Worm (Caenorhabditis elegans): ENCODE results near the gene him-5.

him-5 gene

DNA sequence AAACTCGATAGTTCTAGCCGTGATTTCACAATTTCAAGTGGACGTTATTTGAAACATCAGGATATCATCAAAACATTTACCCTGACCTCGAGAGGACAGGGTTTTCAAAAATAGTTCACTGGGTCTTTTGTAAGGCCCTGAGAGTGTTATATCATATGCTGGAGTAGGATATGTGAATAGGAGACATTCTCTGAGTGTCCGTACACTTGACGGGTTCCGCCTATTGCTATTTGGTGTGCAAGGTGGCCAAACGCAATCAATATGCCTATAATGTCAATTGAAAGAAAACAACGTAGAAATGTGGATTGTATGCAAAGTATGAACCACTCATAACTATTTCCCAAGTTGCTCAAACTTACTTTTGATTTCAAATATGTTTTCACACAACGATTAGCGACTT, 7.1 kb downstream of the him-5 start:
- TF ChIP-seq ztf-11 (tag; optimal IDR thresholded peaks at IDR 0.05) (no peak), jun-1 (tag; optimal IDR thresholded peaks at IDR 0.05) (no peak), snpc-4 (tag; optimal IDR thresholded peaks at IDR 0.05) (no peak), hmg-11 (tag; optimal IDR thresholded peaks at IDR 0.05) (no peak)

- TF ChIP-seq jun-1 (tag; optimal IDR thresholded peaks at IDR 0.05) (no peak), nhr-76 (tag; optimal IDR thresholded peaks at IDR 0.05) (no peak), egl-27 (tag; optimal IDR thresholded peaks at IDR 0.05) (no peak), nhr-237 (tag; optimal IDR thresholded peaks at IDR 0.05) (no peak), zag-1 (tag; optimal IDR thresholded peaks at IDR 0.05) (no peak), nhr-28 (tag; optimal IDR thresholded peaks at IDR 0.05) (no peak), ztf-4 (tag; optimal IDR thresholded peaks at IDR 0.05) (no peak), nhr-77 (tag; optimal IDR thresholded peaks at IDR 0.05) (no peak), mml-1 (tag; optimal IDR thresholded peaks at IDR 0.05) (no peak), R02D3.7 (tag; optimal IDR thresholded peaks at IDR 0.05) (no peak), nhr-67 (tag; optimal IDR thresholded peaks at IDR 0.05) (no peak), ceh-28 (tag; optimal IDR thresholded peaks at IDR 0.05) (no peak)
Observed at ce11 chrV:14098519-14098918, 8.3 kb downstream of the him-5 start, which contains the start of the genes D1086.2 and D1086.1. D1086.2 (minus strand) TSS chrV:14098668. D1086.1 (plus strand) TSS chrV:14098858.

DNA sequence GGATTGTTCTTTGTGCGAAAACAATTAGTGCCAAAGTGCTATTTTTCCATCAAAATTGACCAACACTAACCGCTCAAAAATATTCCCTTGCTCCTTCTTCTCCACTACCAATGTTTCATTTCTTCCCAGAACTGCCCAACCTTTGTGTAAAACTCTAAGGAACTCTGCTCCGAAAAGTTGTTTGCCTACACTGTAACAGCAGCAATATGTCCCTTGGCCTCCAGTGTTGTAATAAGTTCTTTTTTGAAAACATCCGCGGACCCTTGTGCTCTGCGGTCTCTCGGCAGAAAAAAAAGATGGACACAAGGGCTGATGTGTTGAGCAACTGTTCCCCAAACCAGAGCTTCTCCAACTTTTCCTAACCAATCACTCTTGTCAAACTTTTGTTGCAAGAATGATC, 10.7 kb downstream of the him-5 start, which contains the start of gene D1086.12:
Gene D1086.12, plus strand, starts transcription at position 301 of the 400 bp plus-strand sequence.
- TF ChIP-seq sea-2 (GFP tag; optimal IDR thresholded peaks at IDR 0.05): no peak
- peak; percentile 24 for TF ChIP-seq nfya-1 (tag; optimal IDR thresholded peaks at IDR 0.05; ENCODE audit: insufficient read depth)
- TF ChIP-seq egl-27 (tag; optimal IDR thresholded peaks at IDR 0.05): no peak
- TF ChIP-seq unc-62 (GFP tag; optimal IDR thresholded peaks at IDR 0.05): no peak

ce11 chrV:14103970-14104369, 13.7 kb downstream of the him-5 start, which contains the start of gene D1086.9:
D1086.9 (plus strand) TSS chrV:14104270.
- TF ChIP-seq nhr-77 (tag; optimal IDR thresholded peaks at IDR 0.05): no peak

DNA sequence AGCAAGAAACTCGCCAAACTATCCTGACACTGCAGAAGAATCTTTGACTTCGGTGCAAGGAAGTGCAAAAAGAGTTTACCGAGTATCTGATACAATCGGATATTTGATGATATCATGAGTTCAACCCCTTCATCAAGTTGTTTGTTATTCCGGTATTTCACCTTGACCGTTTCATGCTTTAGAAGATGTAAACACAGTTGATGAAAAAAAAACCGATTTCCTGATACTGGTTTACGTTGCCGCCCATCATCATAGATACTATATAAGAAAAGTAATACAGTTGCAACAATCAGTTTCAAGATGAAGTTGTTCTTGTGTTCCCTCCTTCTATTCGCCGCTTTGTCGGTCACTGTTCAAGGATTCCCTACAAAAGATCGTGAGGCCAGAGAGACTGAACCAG, 17.3 kb downstream of the him-5 start, which contains the start of gene H39E23.3:
Gene H39E23.3, plus strand, starts transcription at position 301 of the 400 bp plus-strand sequence.
- TF ChIP-seq fkh-10 (GFP tag; optimal IDR thresholded peaks at IDR 0.05) (no peak), nhr-237 (tag; optimal IDR thresholded peaks at IDR 0.05) (no peak), ama-1 (optimal IDR thresholded peaks at IDR 0.05) (no peak), ceh-9 (tag; optimal IDR thresholded peaks at IDR 0.05) (no peak), R02D3.7 (tag; optimal IDR thresholded peaks at IDR 0.05) (no peak), lsy-12 (tag; optimal IDR thresholded peaks at IDR 0.05) (no peak), fkh-2 (tag; optimal IDR thresholded peaks at IDR 0.05) (no peak), pha-4 (tag; optimal IDR thresholded peaks at IDR 0.05) (no peak), elt-3 (tag; optimal IDR thresholded peaks at IDR 0.05) (no peak), nhr-28 (tag; optimal IDR thresholded peaks at IDR 0.05) (no peak), jun-1 (tag; optimal IDR thresholded peaks at IDR 0.05) (no peak), nhr-67 (tag; optimal IDR thresholded peaks at IDR 0.05) (no peak), ZK546.5 (tag; optimal IDR thresholded peaks at IDR 0.05) (no peak), nhr-76 (tag; optimal IDR thresholded peaks at IDR 0.05) (no peak), nhr-77 (tag; optimal IDR thresholded peaks at IDR 0.05) (no peak)

DNA sequence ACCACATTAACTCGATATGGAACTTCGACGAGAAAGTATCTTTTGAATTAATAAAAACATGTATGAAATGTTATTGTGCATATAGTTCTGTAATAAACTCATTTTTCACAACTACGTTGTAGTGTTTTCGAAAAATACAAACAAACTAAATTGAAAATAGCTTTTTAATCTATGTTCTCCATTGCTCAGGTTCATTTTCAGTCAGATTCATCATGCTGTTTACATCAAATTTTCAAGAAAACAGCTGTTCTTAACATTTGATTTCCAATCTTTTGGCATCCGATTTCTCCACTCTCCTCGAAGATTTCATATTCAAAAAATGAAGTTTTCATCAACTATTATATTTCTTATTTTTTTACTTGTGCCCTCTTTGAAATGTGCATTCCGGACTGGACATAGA, 19.8 kb downstream of the him-5 start, which contains the start of gene H39E23.2:
Gene H39E23.2, plus strand, starts transcription at position 301 of the 400 bp plus-strand sequence.
- TF ChIP-seq skn-1 (tag; optimal IDR thresholded peaks at IDR 0.05) (no peak), ceh-82 (tag; optimal IDR thresholded peaks at IDR 0.05) (no peak), nhr-43 (tag; optimal IDR thresholded peaks at IDR 0.05; ENCODE audit: poor library complexity, severe bottlenecking) (no peak)

DNA sequence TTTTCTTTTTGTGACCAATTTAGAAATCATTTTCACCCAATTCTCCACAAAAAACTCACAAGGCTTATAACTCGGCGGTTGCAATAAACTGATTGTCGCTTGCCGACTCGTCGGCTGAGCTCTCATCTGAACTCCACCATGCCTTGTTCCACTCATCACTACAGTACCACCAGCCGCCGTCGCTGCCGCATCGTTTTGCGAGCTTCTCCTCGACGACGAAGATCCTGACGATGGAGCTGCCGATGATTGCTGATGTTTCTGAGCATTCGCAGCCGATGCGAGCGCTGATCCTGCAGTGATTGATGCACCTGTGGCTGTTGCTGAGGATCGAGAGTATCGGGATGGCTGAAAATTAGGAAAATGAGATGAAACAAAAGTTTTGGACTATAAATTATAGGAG, 30.4 kb downstream of the him-5 start:
- TF ChIP-seq jun-1 (tag; optimal IDR thresholded peaks at IDR 0.05): no peak
- TF ChIP-seq elt-3 (tag; optimal IDR thresholded peaks at IDR 0.05): no peak
- TF ChIP-seq eor-1 (tag; optimal IDR thresholded peaks at IDR 0.05): no peak
- no peak for TF ChIP-seq skn-1 (tag; optimal IDR thresholded peaks at IDR 0.05)
